Worm (Caenorhabditis elegans) whole organism, L2 larva: Measurements from ENCODE around the gene F26D11.1.
A peak's percentile ranks its signal among the peaks of the same experiment; 100 is the strongest.

Experiments
- C34F6.9 ChIP-seq: fragments of 150-350 bp; optimal IDR thresholded peaks from 2 replicates; lab custom pipeline; 2014; ENCODE audit warnings: missing biosample characterization, missing genetic modification characterization
- F13H6.1 ChIP-seq: sonication (generic microtip); optimal IDR thresholded peaks from 2 replicates; lab custom pipeline; 2016; ENCODE audit warnings: missing genetic modification characterization, missing compliant biosample characterization
- R02D3.7 ChIP-seq: fragments of 150-350 bp; optimal IDR thresholded peaks from 2 replicates; lab custom pipeline; 2014; ENCODE audit warnings: missing biosample characterization, missing genetic modification characterization
- ZK546.5 ChIP-seq: sonication (generic microtip); optimal IDR thresholded peaks from 2 replicates; lab custom pipeline; 2017; ENCODE audit warnings: missing biosample characterization, missing genetic modification characterization
- aly-2 ChIP-seq: fragments of 150-350 bp; optimal IDR thresholded peaks from 2 replicates; lab custom pipeline; 2014; ENCODE audit warnings: missing biosample characterization, missing genetic modification characterization
- ama-1 ChIP-seq: fragments of 150-350 bp; optimal IDR thresholded peaks from 2 replicates; lab custom pipeline; 2018; ENCODE audit warnings: inconsistent platforms
- blmp-1 ChIP-seq: sonication (generic microtip); optimal IDR thresholded peaks from 2 replicates; lab custom pipeline; 2017; ENCODE audit warnings: missing genetic modification characterization, mild to moderate bottlenecking, missing compliant biosample characterization, antibody characterized with exemption, moderate library complexity; ENCODE audit not compliant: insufficient read depth
- ceh-16 ChIP-seq: fragments of 150-350 bp; optimal IDR thresholded peaks from 2 replicates; lab custom pipeline; 2014; ENCODE audit warnings: missing biosample characterization, missing genetic modification characterization
- ceh-82 ChIP-seq: fragments of 150-350 bp; optimal IDR thresholded peaks from 2 replicates; lab custom pipeline; 2014; ENCODE audit warnings: missing biosample characterization, missing genetic modification characterization
- crh-2 ChIP-seq: sonication (generic microtip); optimal IDR thresholded peaks from 2 replicates; lab custom pipeline; 2017; ENCODE audit warnings: missing biosample characterization, missing genetic modification characterization
- egl-27 ChIP-seq: sonication (generic microtip); optimal IDR thresholded peaks from 3 replicates; lab custom pipeline; 2017; ENCODE audit warnings: missing biosample characterization, missing genetic modification reagents, missing genetic modification characterization
- elt-1 ChIP-seq: fragments of 150-350 bp; optimal IDR thresholded peaks from 2 replicates; lab custom pipeline; 2014; ENCODE audit warnings: missing biosample characterization, missing genetic modification characterization
- elt-3 ChIP-seq: sonication (generic microtip); optimal IDR thresholded peaks from 2 replicates; lab custom pipeline; 2017; ENCODE audit warnings: missing biosample characterization, missing genetic modification characterization
- fos-1 ChIP-seq: fragments of 150-350 bp; optimal IDR thresholded peaks from 2 replicates; lab custom pipeline; 2014; ENCODE audit warnings: missing biosample characterization, missing genetic modification characterization
- gmeb-1 ChIP-seq: fragments of 150-350 bp; optimal IDR thresholded peaks from 2 replicates; lab custom pipeline; 2014; ENCODE audit warnings: missing biosample characterization, missing genetic modification characterization
- lin-11 ChIP-seq: fragments of 150-350 bp; sonication (generic microtip); optimal IDR thresholded peaks from 2 replicates; lab custom pipeline; 2014; ENCODE audit warnings: missing biosample characterization, missing genetic modification characterization, inconsistent platforms, mixed read lengths
- lin-13 ChIP-seq: fragments of 150-350 bp; optimal IDR thresholded peaks from 2 replicates; lab custom pipeline; 2014; ENCODE audit warnings: missing biosample characterization, missing genetic modification reagents, missing genetic modification characterization
- lin-39 ChIP-seq: fragments of 150-350 bp; optimal IDR thresholded peaks from 2 replicates; lab custom pipeline; 2014; ENCODE audit warnings: missing biosample characterization, missing genetic modification reagents, missing genetic modification characterization
- lsy-2 ChIP-seq, 2 experiments: fragments of 150-350 bp in 1 of 2; sonication (generic microtip) in 1 of 2; optimal IDR thresholded peaks; 2 replicates each; lab custom pipeline; 2014 to 2017; ENCODE audit warnings: missing biosample characterization in 2 of 2, missing genetic modification characterization in 2 of 2
- mab-5 ChIP-seq: fragments of 150-350 bp; optimal IDR thresholded peaks from 2 replicates; lab custom pipeline; 2014; ENCODE audit warnings: missing biosample characterization, missing genetic modification characterization
- mbf-1 ChIP-seq: sonication (generic microtip); optimal IDR thresholded peaks from 2 replicates; lab custom pipeline; 2017; ENCODE audit warnings: missing biosample characterization, missing genetic modification characterization
- mdl-1 ChIP-seq, 2 experiments: fragments of 150-350 bp in 1 of 2; sonication (generic microtip) in 1 of 2; optimal IDR thresholded peaks; 2 replicates each; lab custom pipeline; 2017; ENCODE audit warnings: missing biosample characterization in 2 of 2, missing genetic modification characterization in 2 of 2
- nhr-10 ChIP-seq: sonication (generic microtip); optimal IDR thresholded peaks from 2 replicates; lab custom pipeline; 2017; ENCODE audit warnings: missing biosample characterization, missing genetic modification characterization
- nhr-11 ChIP-seq: fragments of 150-350 bp; optimal IDR thresholded peaks from 2 replicates; lab custom pipeline; 2014; ENCODE audit warnings: missing biosample characterization, missing genetic modification characterization
- nhr-129 ChIP-seq: fragments of 150-350 bp; optimal IDR thresholded peaks from 2 replicates; lab custom pipeline; 2014; ENCODE audit warnings: missing biosample characterization, missing genetic modification characterization
- nhr-23 ChIP-seq: fragments of 150-350 bp; optimal IDR thresholded peaks from 2 replicates; lab custom pipeline; 2014; ENCODE audit warnings: missing biosample characterization, missing genetic modification reagents, missing genetic modification characterization
- nhr-237 ChIP-seq: fragments of 150-350 bp; optimal IDR thresholded peaks from 2 replicates; lab custom pipeline; 2014; ENCODE audit warnings: missing biosample characterization, missing genetic modification characterization
- nhr-25 ChIP-seq: fragments of 150-350 bp; sonication (generic microtip); optimal IDR thresholded peaks from 3 replicates; lab custom pipeline; 2014; ENCODE audit warnings: missing biosample characterization, missing genetic modification characterization
- nhr-6 ChIP-seq: fragments of 150-350 bp; optimal IDR thresholded peaks from 2 replicates; lab custom pipeline; 2014; ENCODE audit warnings: missing biosample characterization, missing genetic modification characterization
- nhr-77 ChIP-seq: fragments of 150-350 bp; optimal IDR thresholded peaks from 2 replicates; lab custom pipeline; 2014; ENCODE audit warnings: missing biosample characterization, missing genetic modification characterization
- peb-1 ChIP-seq: fragments of 150-350 bp; optimal IDR thresholded peaks from 2 replicates; lab custom pipeline; 2014; ENCODE audit warnings: missing biosample characterization, missing genetic modification characterization
- skn-1 ChIP-seq: sonication (generic microtip); optimal IDR thresholded peaks from 2 replicates; lab custom pipeline; 2017; ENCODE audit warnings: missing biosample characterization, missing genetic modification characterization
- sma-9 ChIP-seq, 2 experiments: fragments of 150-350 bp in 1 of 2; sonication (generic microtip) in 1 of 2; optimal IDR thresholded peaks; 2 replicates each; lab custom pipeline; 2014 to 2016; ENCODE audit warnings: missing genetic modification characterization in 2 of 2, mild to moderate bottlenecking in 1 of 2, missing biosample characterization in 1 of 2, missing compliant biosample characterization in 1 of 2, missing genetic modification reagents in 1 of 2, moderate library complexity in 1 of 2
- snpc-4 ChIP-seq: fragments of 150-350 bp; optimal IDR thresholded peaks from 2 replicates; lab custom pipeline; 2014; ENCODE audit warnings: missing biosample characterization, missing genetic modification characterization
- unc-39 ChIP-seq: fragments of 150-350 bp; optimal IDR thresholded peaks from 2 replicates; lab custom pipeline; 2014; ENCODE audit warnings: missing biosample characterization, missing genetic modification characterization
- unc-55 ChIP-seq: fragments of 150-350 bp; sonication (generic microtip); optimal IDR thresholded peaks from 3 replicates; lab custom pipeline; 2014; ENCODE audit warnings: missing biosample characterization, missing genetic modification reagents, missing genetic modification characterization
- unc-62 ChIP-seq: fragments of 150-350 bp; optimal IDR thresholded peaks from 2 replicates; lab custom pipeline; 2014; ENCODE audit warnings: missing biosample characterization, missing genetic modification reagents, missing genetic modification characterization
- zag-1 ChIP-seq: fragments of 150-350 bp; optimal IDR thresholded peaks from 2 replicates; lab custom pipeline; 2014; ENCODE audit warnings: missing biosample characterization, missing genetic modification characterization
- ztf-1 ChIP-seq: fragments of 200-800 bp; sonication (Bioruptor generic); conservative IDR thresholded peaks from 2 replicates; pipeline ENCODE4 v1.3.6; 2022; ENCODE audit warnings: missing genetic modification characterization, missing compliant biosample characterization
- ztf-11 ChIP-seq: sonication (generic microtip); optimal IDR thresholded peaks from 2 replicates; lab custom pipeline; 2017; ENCODE audit warnings: missing biosample characterization, missing genetic modification characterization
- ztf-4 ChIP-seq: fragments of 150-350 bp; optimal IDR thresholded peaks from 2 replicates; lab custom pipeline; 2014; ENCODE audit warnings: missing biosample characterization, missing genetic modification characterization

Gene F26D11.1

ce11 chrV:7985860-7986259 is 4.5 kb downstream of the F26D11.1 start, which contains the start of gene Y97E10AL.1:
TSS of gene Y97E10AL.1 (plus strand) at chrV:7986160.
- no peak for TF ChIP-seq aly-2
- TF ChIP-seq mab-5 (tag; lab: Kevin White, UChicago): no peak
- TF ChIP-seq ztf-1 (GFP tag; lab: Robert Waterston, UW): no peak
- TF ChIP-seq mdl-1 (tag; optimal IDR thresholded peaks at IDR 0.05; lab: Kevin White, UChicago): no peak
- no peak for TF ChIP-seq ZK546.5 (tag; lab: Kevin White, UChicago)
- TF ChIP-seq nhr-25: no peak
- TF ChIP-seq lin-39 (tag; lab: Kevin White, UChicago): no peak
- no peak for TF ChIP-seq mbf-1 (tag; lab: Kevin White, UChicago)
- TF ChIP-seq gmeb-1 (tag; lab: Kevin White, UChicago): no peak
- no peak for TF ChIP-seq snpc-4 (tag; lab: Kevin White, UChicago)
- no peak for TF ChIP-seq ceh-82 (tag; lab: Kevin White, UChicago)
- no peak for TF ChIP-seq fos-1
- no peak for TF ChIP-seq unc-62 (GFP tag; lab: Kevin White, UChicago)
- no peak for TF ChIP-seq nhr-77 (tag; lab: Kevin White, UChicago)

ce11 chrV:7994570-7994969 is 13.2 kb downstream of the F26D11.1 start, which contains the start of gene ceh-76:
TSS of gene ceh-76 (minus strand) at chrV:7994670.
- TF ChIP-seq nhr-237 (tag; lab: Kevin White, UChicago) (no peak), lin-11 (no peak), ZK546.5 (tag; lab: Kevin White, UChicago) (no peak)

- TF ChIP-seq unc-62 (GFP tag; lab: Kevin White, UChicago) (no peak), nhr-6 (no peak), unc-39 (tag; lab: Kevin White, UChicago) (no peak), ztf-4 (tag; lab: Kevin White, UChicago) (no peak), elt-3 (tag; lab: Kevin White, UChicago) (no peak), blmp-1 (tag; lab: Kevin White, UChicago) (no peak), aly-2 (no peak), skn-1 (tag; lab: Kevin White, UChicago) (no peak), lin-11 (no peak), zag-1 (tag; lab: Kevin White, UChicago) (no peak)
These were observed 13.8 kb downstream of the F26D11.1 start for ce11 chrV:7995165-7995564.

- TF ChIP-seq crh-2 (tag; lab: Kevin White, UChicago) (no peak), nhr-129 (no peak), nhr-11 (tag; lab: Kevin White, UChicago) (no peak), sma-9 (GFP tag; optimal IDR thresholded peaks at IDR 0.05; lab: Kevin White, UChicago) (no peak), sma-9 (tag; optimal IDR thresholded peaks at IDR 0.05; lab: Kevin White, UChicago) (no peak), ztf-4 (tag; lab: Kevin White, UChicago) (no peak), nhr-25 (no peak), peb-1 (tag; lab: Kevin White, UChicago) (no peak), unc-55 (GFP tag; lab: Kevin White, UChicago) (no peak), lin-39 (tag; lab: Kevin White, UChicago) (no peak), R02D3.7 (tag; lab: Kevin White, UChicago) (no peak), fos-1 (no peak), lsy-2 (tag; optimal IDR thresholded peaks at IDR 0.05; lab: Kevin White, UChicago) (no peak), skn-1 (tag; lab: Kevin White, UChicago) (no peak)
These were observed 14.5 kb downstream of the F26D11.1 start, which contains the start of gene Y97E10AR.2 for ce11 chrV:7995878-7996277. TSS of gene Y97E10AR.2 (plus strand) at chrV:7996178.

ce11 chrV:8000929-8001513 is 19.7 kb downstream of the F26D11.1 start, which contains the start of gene Y97E10AR.1:
TSS of gene Y97E10AR.1 (plus strand) at chrV:8001463.
- TF ChIP-seq ama-1 (lab: Kevin White, UChicago) (no peak), ztf-11 (tag; lab: Kevin White, UChicago) (no peak), crh-2 (tag; lab: Kevin White, UChicago) (peak; percentile 83), nhr-129 (peak; percentile 89), lsy-2 (tag; optimal IDR thresholded peaks at IDR 0.05; lab: Kevin White, UChicago) (peak; percentile 33 to 84), sma-9 (GFP tag; optimal IDR thresholded peaks at IDR 0.05; lab: Kevin White, UChicago) (peak; percentile 93), sma-9 (tag; optimal IDR thresholded peaks at IDR 0.05; lab: Kevin White, UChicago) (no peak), lin-13 (GFP tag; lab: Kevin White, UChicago) (peak; percentile 46), nhr-10 (tag; lab: Kevin White, UChicago) (no peak), ztf-1 (GFP tag; lab: Robert Waterston, UW) (no peak), C34F6.9 (tag; lab: Kevin White, UChicago) (peak; percentile 98), blmp-1 (tag; lab: Kevin White, UChicago) (peak; percentile 92), nhr-23 (tag; lab: Kevin White, UChicago) (no peak), peb-1 (tag; lab: Kevin White, UChicago) (no peak), elt-1 (tag; lab: Kevin White, UChicago) (no peak), gmeb-1 (tag; lab: Kevin White, UChicago) (no peak), ZK546.5 (tag; lab: Kevin White, UChicago) (no peak), ztf-4 (tag; lab: Kevin White, UChicago) (peak; percentile 60), lin-39 (tag; lab: Kevin White, UChicago) (no peak), lin-11 (peak; percentile 4), unc-62 (GFP tag; lab: Kevin White, UChicago) (no peak), ceh-16 (no peak), ceh-82 (tag; lab: Kevin White, UChicago) (no peak), egl-27 (peak; percentile 73), aly-2 (no peak), F13H6.1 (tag; lab: Kevin White, UChicago) (peak; percentile 93), elt-3 (tag; lab: Kevin White, UChicago) (no peak), fos-1 (peak; percentile 94)
